Worm (Caenorhabditis elegans) whole organism, young adult: Measurements from ENCODE around the gene T07C12.10.

ENCODE experiments used
- him-1 ChIP-seq: sonication (generic microtip); optimal IDR thresholded peaks from 2 replicates; lab custom pipeline; 2016; ENCODE audit warnings: missing genotype, missing genetic modification reagents, missing genetic modification characterization, missing compliant biosample characterization
- somi-1 ChIP-seq: fragments of 200-800 bp; sonication (Bioruptor generic); optimal IDR thresholded peaks from 2 replicates; lab custom pipeline; 2018; ENCODE audit warnings: mild to moderate bottlenecking, missing genetic modification characterization, missing compliant biosample characterization
- tbp1 ChIP-seq: fragments of 200-800 bp; sonication (Bioruptor generic); optimal IDR thresholded peaks from 2 replicates; lab custom pipeline; 2018; ENCODE audit warnings: mild to moderate bottlenecking, missing genetic modification characterization, missing compliant biosample characterization

- TF ChIP-seq him-1 (tag; lab: Kevin White, UChicago) (no peak), tbp1 (no peak), somi-1 (GFP tag; lab: Kevin White, UChicago) (no peak)
These were observed 9.4 kb downstream of the T07C12.10 start, which contains the start of gene ttr-46 for ce11 chrV:9950861-9951260.
